Worm (Caenorhabditis elegans): ENCODE results near the gene C04G6.11.
"Not testable (repeated sequence)": the region's sequence is repeated elsewhere in the genome, so short reads cannot be mapped to it uniquely, and the experiment has no call there.

Gene C04G6.11

ce11 chrII:5115733-5116132 lies 12.1 kb upstream of the C04G6.11 start, which contains the start of gene srsy-1:
Gene srsy-1, plus strand, starts transcription at chrII:5116033.
- TF ChIP-seq ztf-29 (GFP tag; IDR thresholded peaks at IDR 0.05), result no peak
- no peak for TF ChIP-seq ztf-23 (GFP tag; IDR thresholded peaks at IDR 0.05)
- TF ChIP-seq tab-1 (GFP tag; IDR thresholded peaks at IDR 0.05), result no peak
- TF ChIP-seq ref-1 (GFP tag; conservative IDR thresholded peaks at IDR 0.05), result no peak
- TF ChIP-seq med-1 (GFP tag; optimal IDR thresholded peaks at IDR 0.05; ENCODE audit: insufficient read depth), result no peak
- TF ChIP-seq klf-2 (GFP tag; conservative IDR thresholded peaks at IDR 0.05), result no peak
- no peak for TF ChIP-seq T22C8.4 (GFP tag; IDR thresholded peaks at IDR 0.05)
- no peak for TF ChIP-seq flt-1 (GFP tag; IDR thresholded peaks at IDR 0.05)
- TF ChIP-seq cog-1 (tag; optimal IDR thresholded peaks at IDR 0.05), result no peak

ce11 chrII:5115235-5115634 lies 11.6 kb upstream of the C04G6.11 start, which contains the start of gene msp-74:
Gene msp-74, minus strand, starts transcription at chrII:5115335.
- not testable (repeated sequence) for TF ChIP-seq cog-1 (tag; optimal IDR thresholded peaks at IDR 0.05); med-1 (GFP tag; optimal IDR thresholded peaks at IDR 0.05; ENCODE audit: insufficient read depth); T22C8.4 (GFP tag; IDR thresholded peaks at IDR 0.05)

ce11 chrII:5112082-5112481 lies 8.4 kb upstream of the C04G6.11 start, which contains the start of gene F09C12.8:
Gene F09C12.8, plus strand, starts transcription at chrII:5112382.
- TF ChIP-seq ztf-23 (GFP tag; IDR thresholded peaks at IDR 0.05) (no peak), flt-1 (GFP tag; IDR thresholded peaks at IDR 0.05) (no peak), tab-1 (GFP tag; IDR thresholded peaks at IDR 0.05) (no peak), ztf-29 (GFP tag; IDR thresholded peaks at IDR 0.05) (no peak), T22C8.4 (GFP tag; IDR thresholded peaks at IDR 0.05) (no peak), med-1 (GFP tag; optimal IDR thresholded peaks at IDR 0.05; ENCODE audit: insufficient read depth) (no peak), cog-1 (tag; optimal IDR thresholded peaks at IDR 0.05) (no peak), klf-2 (GFP tag; conservative IDR thresholded peaks at IDR 0.05) (no peak), ref-1 (GFP tag; conservative IDR thresholded peaks at IDR 0.05) (no peak)

- TF ChIP-seq med-1 (GFP tag; optimal IDR thresholded peaks at IDR 0.05; ENCODE audit: insufficient read depth) (no peak), ztf-29 (GFP tag; IDR thresholded peaks at IDR 0.05) (no peak), ztf-23 (GFP tag; IDR thresholded peaks at IDR 0.05) (no peak), T22C8.4 (GFP tag; IDR thresholded peaks at IDR 0.05) (no peak)
Observed at ce11 chrII:5109693-5110092, 6.1 kb upstream of the C04G6.11 start, which contains the start of gene F09C12.2. Gene F09C12.2, plus strand, starts transcription at chrII:5110012.

DNA sequence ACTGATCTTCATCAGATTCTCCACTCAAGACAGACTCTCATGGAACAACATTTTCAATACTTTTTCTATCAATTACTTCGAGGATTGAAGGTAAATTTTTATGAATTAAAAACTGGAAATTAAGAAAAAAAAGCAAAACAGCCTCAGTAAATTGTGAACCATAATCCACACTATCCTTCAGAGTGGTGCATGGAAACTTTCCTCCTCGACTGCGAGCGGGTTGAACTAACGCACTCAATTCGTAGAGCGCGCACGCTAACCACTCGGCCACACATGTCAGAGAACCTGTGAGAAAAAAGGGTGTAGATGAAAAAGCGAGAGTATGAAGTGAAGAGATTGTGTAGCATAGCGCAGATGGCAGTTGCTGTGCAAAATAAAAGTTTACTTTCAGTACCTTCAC lies 1.4 kb upstream of the C04G6.11 start:
- TF ChIP-seq ref-1 (GFP tag; conservative IDR thresholded peaks at IDR 0.05) (peak; percentile 97), flt-1 (GFP tag; IDR thresholded peaks at IDR 0.05) (peak; percentile 99), cog-1 (tag; optimal IDR thresholded peaks at IDR 0.05) (peak; percentile 91), tab-1 (GFP tag; IDR thresholded peaks at IDR 0.05) (peak; percentile 98), klf-2 (GFP tag; conservative IDR thresholded peaks at IDR 0.05) (peak; percentile 95), ztf-23 (GFP tag; IDR thresholded peaks at IDR 0.05) (peak; percentile 96), med-1 (GFP tag; optimal IDR thresholded peaks at IDR 0.05; ENCODE audit: insufficient read depth) (peak; percentile 90), ztf-29 (GFP tag; IDR thresholded peaks at IDR 0.05) (peak; percentile 98), T22C8.4 (GFP tag; IDR thresholded peaks at IDR 0.05) (peak; percentile 94)

DNA sequence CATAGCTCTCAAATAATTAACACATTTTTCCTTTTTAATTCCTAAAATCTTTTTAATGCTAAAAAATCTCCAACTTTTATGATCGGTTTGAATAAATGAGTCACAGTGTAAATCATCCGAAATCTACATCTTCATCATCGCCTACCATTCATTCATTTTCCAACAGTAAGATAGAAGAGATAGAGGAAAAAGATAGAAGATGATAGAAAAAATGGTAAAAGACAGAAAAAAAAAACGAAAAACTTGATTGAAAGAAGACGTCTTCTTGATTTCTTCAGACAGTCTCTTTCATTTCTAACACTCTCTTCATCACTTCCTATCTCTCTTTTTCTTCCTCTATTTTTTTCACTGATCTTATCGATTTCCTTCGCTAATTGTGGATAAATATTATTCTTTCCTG lies 445 bp downstream of the C04G6.11 start:
- TF ChIP-seq T22C8.4 (GFP tag; IDR thresholded peaks at IDR 0.05) (no peak), cog-1 (tag; optimal IDR thresholded peaks at IDR 0.05) (no peak), ref-1 (GFP tag; conservative IDR thresholded peaks at IDR 0.05) (no peak), flt-1 (GFP tag; IDR thresholded peaks at IDR 0.05) (no peak), med-1 (GFP tag; optimal IDR thresholded peaks at IDR 0.05; ENCODE audit: insufficient read depth) (no peak), ztf-23 (GFP tag; IDR thresholded peaks at IDR 0.05) (no peak), klf-2 (GFP tag; conservative IDR thresholded peaks at IDR 0.05) (no peak), ztf-29 (GFP tag; IDR thresholded peaks at IDR 0.05) (no peak), tab-1 (GFP tag; IDR thresholded peaks at IDR 0.05) (no peak)

DNA sequence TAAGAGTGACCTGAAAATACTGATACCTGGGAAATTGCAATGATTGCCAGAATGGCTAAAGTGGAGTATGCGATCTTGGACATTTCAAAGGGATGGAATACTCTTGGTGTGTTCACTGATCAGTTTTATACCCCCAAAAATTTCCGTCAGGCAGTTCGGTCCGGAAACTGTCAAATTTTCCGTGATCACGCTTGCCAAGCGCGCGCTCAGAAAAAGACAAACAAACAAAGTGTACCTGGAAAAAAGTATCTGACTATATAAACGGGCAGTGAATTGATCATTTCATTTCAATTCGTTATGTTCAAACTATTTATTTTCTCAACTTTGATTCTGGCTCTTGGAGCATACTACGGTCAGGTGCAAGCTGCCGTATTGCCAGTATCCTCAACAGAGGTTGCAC lies 1.9 kb downstream of the C04G6.11 start, which contains the start of the genes idpb-3 and idpb-1:
Gene idpb-3 (minus strand): TSS at position 101 of the 400 bp plus-strand sequence.
Gene idpb-1 (plus strand): TSS at position 284 of the 400 bp plus-strand sequence.
- TF ChIP-seq flt-1 (GFP tag; IDR thresholded peaks at IDR 0.05), result no peak
- TF ChIP-seq ztf-29 (GFP tag; IDR thresholded peaks at IDR 0.05), result no peak
- TF ChIP-seq med-1 (GFP tag; optimal IDR thresholded peaks at IDR 0.05; ENCODE audit: insufficient read depth), result no peak
- TF ChIP-seq ref-1 (GFP tag; conservative IDR thresholded peaks at IDR 0.05), result no peak
- TF ChIP-seq T22C8.4 (GFP tag; IDR thresholded peaks at IDR 0.05), result no peak
- no peak for TF ChIP-seq tab-1 (GFP tag; IDR thresholded peaks at IDR 0.05)
- no peak for TF ChIP-seq cog-1 (tag; optimal IDR thresholded peaks at IDR 0.05)
- TF ChIP-seq klf-2 (GFP tag; conservative IDR thresholded peaks at IDR 0.05), result no peak
- no peak for TF ChIP-seq ztf-23 (GFP tag; IDR thresholded peaks at IDR 0.05)

- TF ChIP-seq ztf-29 (GFP tag; IDR thresholded peaks at IDR 0.05) (no peak), flt-1 (GFP tag; IDR thresholded peaks at IDR 0.05) (no peak), ztf-23 (GFP tag; IDR thresholded peaks at IDR 0.05) (no peak), med-1 (GFP tag; optimal IDR thresholded peaks at IDR 0.05; ENCODE audit: insufficient read depth) (no peak), cog-1 (tag; optimal IDR thresholded peaks at IDR 0.05) (no peak), klf-2 (GFP tag; conservative IDR thresholded peaks at IDR 0.05) (no peak), T22C8.4 (GFP tag; IDR thresholded peaks at IDR 0.05) (no peak), tab-1 (GFP tag; IDR thresholded peaks at IDR 0.05) (no peak), ref-1 (GFP tag; conservative IDR thresholded peaks at IDR 0.05) (no peak)
Observed at ce11 chrII:5099649-5100048, 4.0 kb downstream of the C04G6.11 start, which contains the start of gene C04G6.6. Gene C04G6.6, minus strand, starts transcription at chrII:5099749.

DNA sequence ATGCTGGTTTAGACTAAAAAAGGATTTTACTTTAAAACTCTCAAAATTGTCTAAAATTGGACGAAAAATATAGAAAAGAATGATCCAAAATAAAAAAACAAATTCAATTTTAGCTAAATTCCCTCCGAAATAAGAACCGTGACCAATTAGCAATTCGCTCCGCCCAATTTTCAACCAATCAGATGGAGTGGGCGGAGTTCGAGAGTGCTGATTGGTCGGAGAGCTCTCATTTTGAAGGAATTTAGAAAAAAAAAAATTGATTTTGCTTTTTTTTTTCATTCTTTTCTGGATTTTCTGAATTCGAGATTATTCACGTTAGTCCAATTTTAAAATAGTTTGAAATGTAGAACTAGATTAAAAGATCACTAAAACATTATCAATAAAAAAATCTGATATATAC lies 4.6 kb downstream of the C04G6.11 start:
- no peak for TF ChIP-seq med-1 (GFP tag; optimal IDR thresholded peaks at IDR 0.05; ENCODE audit: insufficient read depth)
- TF ChIP-seq ref-1 (GFP tag; conservative IDR thresholded peaks at IDR 0.05), result no peak
- TF ChIP-seq T22C8.4 (GFP tag; IDR thresholded peaks at IDR 0.05), result no peak
- TF ChIP-seq klf-2 (GFP tag; conservative IDR thresholded peaks at IDR 0.05), result no peak
- no peak for TF ChIP-seq ztf-29 (GFP tag; IDR thresholded peaks at IDR 0.05)
- TF ChIP-seq flt-1 (GFP tag; IDR thresholded peaks at IDR 0.05), result no peak
- no peak for TF ChIP-seq tab-1 (GFP tag; IDR thresholded peaks at IDR 0.05)
- no peak for TF ChIP-seq cog-1 (tag; optimal IDR thresholded peaks at IDR 0.05)
- no peak for TF ChIP-seq ztf-23 (GFP tag; IDR thresholded peaks at IDR 0.05)

DNA sequence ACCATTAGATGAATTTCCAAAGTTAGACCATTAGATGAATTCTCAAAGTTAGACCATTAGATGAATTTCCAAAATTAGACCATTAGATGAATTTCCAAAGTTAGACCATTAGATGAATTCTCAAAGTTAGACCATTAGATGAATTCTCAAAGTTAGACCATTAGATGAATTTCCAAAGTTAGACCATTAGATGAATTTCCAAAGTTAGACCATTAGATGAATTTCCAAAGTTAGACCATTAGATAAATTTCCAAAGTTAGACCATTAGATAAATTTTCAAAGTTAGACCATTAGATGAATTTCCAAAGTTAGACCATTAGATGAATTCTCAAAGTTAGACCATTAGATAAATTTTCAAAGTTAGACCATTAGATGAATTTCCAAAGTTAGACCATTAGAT lies 6.2 kb downstream of the C04G6.11 start:
- TF ChIP-seq ztf-23 (GFP tag; IDR thresholded peaks at IDR 0.05) (peak; percentile 98), flt-1 (GFP tag; IDR thresholded peaks at IDR 0.05) (peak; percentile 88), ref-1 (GFP tag; conservative IDR thresholded peaks at IDR 0.05) (peak; percentile 99), tab-1 (GFP tag; IDR thresholded peaks at IDR 0.05) (peak; percentile 85), klf-2 (GFP tag; conservative IDR thresholded peaks at IDR 0.05) (peak; percentile 98), ztf-29 (GFP tag; IDR thresholded peaks at IDR 0.05) (peak; percentile 57; the same call in 1 of the 2 replicates)
